Worm (Caenorhabditis elegans) whole organism, young adult: ENCODE measurements around the gene ZK809.5.

Experiments used
- ZK185.1 ChIP-seq: sonication (generic microtip); optimal IDR thresholded peaks from 2 replicates; lab custom pipeline; 2016; ENCODE audit warnings: mild to moderate bottlenecking, missing genetic modification characterization, missing compliant biosample characterization; ENCODE audit not compliant: poor library complexity, severe bottlenecking
- ama-1 ChIP-seq, 3 experiments: fragments of 150-350 bp in 1 of 3; sonication (generic microtip) in 2 of 3; optimal IDR thresholded peaks; 2 replicates each; lab custom pipeline; 2014 to 2018; ENCODE audit warnings: missing biosample characterization in 2 of 3, missing genetic modification characterization in 2 of 3, missing genetic modification reagents in 2 of 3
- dpl-1 ChIP-seq: fragments of 150-350 bp; optimal IDR thresholded peaks from 2 replicates; lab custom pipeline; 2014; ENCODE audit warnings: missing biosample characterization, missing genetic modification reagents, missing genetic modification characterization
- hmg-20 ChIP-seq: fragments of 200-800 bp; sonication (Bioruptor generic); IDR thresholded peaks from 2 replicates; pipeline ENCODE4 v1.3.6; 2022; ENCODE audit warnings: missing genetic modification reagents, missing genetic modification characterization, missing compliant biosample characterization

- TF ChIP-seq ama-1 (optimal IDR thresholded peaks at IDR 0.05; lab: Kevin White, UChicago) = no peak
- no peak for TF ChIP-seq ama-1 (GFP tag; optimal IDR thresholded peaks at IDR 0.05; lab: Kevin White, UChicago)
- TF ChIP-seq dpl-1 (GFP tag; lab: Kevin White, UChicago) = no peak
- TF ChIP-seq ZK185.1 (tag; lab: Kevin White, UChicago) = no peak
- TF ChIP-seq hmg-20 = no peak
Observed at ce11 chrIV:11641802-11642201, 14.7 kb upstream of the ZK809.5 start, which contains the start of gene ZK809.1.
